Fruit fly (Drosophila melanogaster) whole organism, prepupa: ENCODE results near the gene CG6282.

Experiments
- CG32006 ChIP-seq: fragments of 200-800 bp; sonication (Bioruptor generic); optimal IDR thresholded peaks from 3 replicates; lab custom pipeline; 2017; ENCODE audit warnings: missing biosample characterization, mild to moderate bottlenecking, missing genetic modification characterization
- CG34406 ChIP-seq: fragments of 200-800 bp; sonication (Bioruptor generic); optimal IDR thresholded peaks from 3 replicates; lab custom pipeline; 2016; ENCODE audit warnings: missing biosample characterization, missing genetic modification characterization
- CG3919 ChIP-seq: fragments of 200-800 bp; sonication (Bioruptor generic); optimal IDR thresholded peaks from 3 replicates; lab custom pipeline; 2016; ENCODE audit warnings: missing biosample characterization, missing genetic modification characterization
- CG6163 ChIP-seq: fragments of 200-800 bp; sonication (Bioruptor generic); IDR thresholded peaks from 3 replicates; pipeline ENCODE4 v1.3.6; 2022; ENCODE audit warnings: missing biosample characterization, missing genetic modification characterization
- CG6276 ChIP-seq: fragments of 200-800 bp; sonication (Bioruptor generic); optimal IDR thresholded peaks from 2 replicates; lab custom pipeline; 2017; ENCODE audit warnings: missing biosample characterization, mild to moderate bottlenecking, missing genetic modification characterization
- CG6792 ChIP-seq: fragments of 200-800 bp; sonication (Bioruptor generic); optimal IDR thresholded peaks from 3 replicates; lab custom pipeline; 2016; ENCODE audit warnings: missing biosample characterization, missing genetic modification characterization
- CG7368 ChIP-seq: fragments of 200-800 bp; sonication (Bioruptor generic); optimal IDR thresholded peaks from 3 replicates; lab custom pipeline; 2016; ENCODE audit warnings: missing biosample characterization, missing genetic modification characterization
- Eip75B ChIP-seq: fragments of 200-800 bp; sonication (Bioruptor generic); optimal IDR thresholded peaks from 3 replicates; lab custom pipeline; 2016; ENCODE audit warnings: missing biosample characterization, missing genetic modification characterization
- Eip78C ChIP-seq: fragments of 200-800 bp; sonication (Bioruptor generic); peaks from one replicate; lab custom pipeline; 2016; ENCODE audit warnings: missing biosample characterization, missing genetic modification characterization
- Ets21C ChIP-seq: fragments of 200-800 bp; sonication (Bioruptor generic); optimal IDR thresholded peaks from 3 replicates; lab custom pipeline; 2016; ENCODE audit warnings: missing biosample characterization, missing genetic modification characterization
- Gug ChIP-seq: fragments of 200-800 bp; sonication (Bioruptor generic); IDR thresholded peaks from 2 replicates; pipeline ENCODE4 v1.3.6; 2022; ENCODE audit warnings: missing biosample characterization, missing genetic modification characterization
- Hr38 ChIP-seq: sonication (Bioruptor generic); optimal IDR thresholded peaks from 2 replicates; lab custom pipeline; 2016; ENCODE audit warnings: missing biosample characterization, missing genetic modification characterization
- Hr39 ChIP-seq: fragments of 200-800 bp; sonication (Bioruptor generic); optimal IDR thresholded peaks from 2 replicates; lab custom pipeline; 2016; ENCODE audit warnings: missing biosample characterization, missing genetic modification characterization
- Hr4 ChIP-seq: fragments of 200-800 bp; sonication (Bioruptor generic); optimal IDR thresholded peaks from 3 replicates; lab custom pipeline; 2016; ENCODE audit warnings: missing biosample characterization, missing genetic modification characterization
- Lpt ChIP-seq: fragments of 200-800 bp; sonication (Bioruptor generic); optimal IDR thresholded peaks from 3 replicates; lab custom pipeline; 2016; ENCODE audit warnings: missing biosample characterization, missing genetic modification characterization
- Met ChIP-seq: fragments of 200-800 bp; sonication (Bioruptor generic); optimal IDR thresholded peaks from 3 replicates; lab custom pipeline; 2016; ENCODE audit warnings: missing biosample characterization, missing genetic modification characterization
- Smox ChIP-seq: fragments of 200-800 bp; sonication (Bioruptor generic); optimal IDR thresholded peaks from 3 replicates; lab custom pipeline; 2016; ENCODE audit warnings: missing biosample characterization, missing genetic modification characterization
- Sox102F ChIP-seq: fragments of 200-800 bp; sonication (Bioruptor generic); optimal IDR thresholded peaks from 2 replicates; lab custom pipeline; 2016; ENCODE audit warnings: missing biosample characterization, mild to moderate bottlenecking, missing genetic modification characterization
- Sox14 ChIP-seq: fragments of 200-800 bp; sonication (Bioruptor generic); optimal IDR thresholded peaks from 3 replicates; lab custom pipeline; 2016; ENCODE audit warnings: missing biosample characterization, missing genetic modification characterization
- achi ChIP-seq: fragments of 200-800 bp; sonication (Bioruptor generic); optimal IDR thresholded peaks from 3 replicates; lab custom pipeline; 2016; ENCODE audit warnings: missing biosample characterization, missing genetic modification characterization
- cyc ChIP-seq: fragments of 200-800 bp; sonication (Bioruptor generic); optimal IDR thresholded peaks from 3 replicates; lab custom pipeline; 2016; ENCODE audit warnings: missing biosample characterization, missing genetic modification characterization
- dac ChIP-seq: fragments of 200-800 bp; sonication (Bioruptor generic); optimal IDR thresholded peaks from 2 replicates; lab custom pipeline; 2017; ENCODE audit warnings: missing biosample characterization, mild to moderate bottlenecking, missing genetic modification characterization
- dsx ChIP-seq: fragments of 200-800 bp; optimal IDR thresholded peaks from 3 replicates; lab custom pipeline; 2019; ENCODE audit warnings: missing biosample characterization, mild to moderate bottlenecking, missing genetic modification characterization, moderate library complexity; ENCODE audit not compliant: poor library complexity, severe bottlenecking
- eg ChIP-seq: fragments of 200-800 bp; sonication (Bioruptor generic); IDR thresholded peaks from 3 replicates; pipeline ENCODE4 v1.3.6; 2022; ENCODE audit warnings: missing biosample characterization, missing genetic modification characterization
- fd59A ChIP-seq: fragments of 200-800 bp; sonication (Bioruptor generic); optimal IDR thresholded peaks from 2 replicates; lab custom pipeline; 2017; ENCODE audit warnings: missing biosample characterization, mild to moderate bottlenecking, missing genetic modification characterization, missing genetic modification reagents
- fd85E ChIP-seq: fragments of 200-800 bp; sonication (Bioruptor generic); optimal IDR thresholded peaks from 3 replicates; lab custom pipeline; 2016; ENCODE audit warnings: missing biosample characterization, missing genetic modification characterization
- fkh ChIP-seq: fragments of 200-800 bp; sonication (Bioruptor generic); optimal IDR thresholded peaks from 3 replicates; lab custom pipeline; 2017; ENCODE audit warnings: missing biosample characterization, mild to moderate bottlenecking, missing genetic modification characterization, moderate library complexity
- ss ChIP-seq, 2 experiments: fragments of 200-800 bp; sonication (Bioruptor generic); optimal IDR thresholded peaks; 2 replicates in 1 of 2; 3 replicates in 1 of 2; lab custom pipeline; 2017 to 2018; ENCODE audit warnings: mild to moderate bottlenecking in 2 of 2, missing biosample characterization in 2 of 2, missing genetic modification characterization in 2 of 2, moderate library complexity in 1 of 2
- svp ChIP-seq: fragments of 200-800 bp; sonication (Bioruptor generic); peaks from one replicate; lab custom pipeline; 2016; ENCODE audit warnings: missing biosample characterization, missing genetic modification characterization
- topi ChIP-seq: fragments of 200-800 bp; sonication (Bioruptor generic); optimal IDR thresholded peaks from 3 replicates; lab custom pipeline; 2016; ENCODE audit warnings: missing biosample characterization, missing genetic modification characterization

Gene CG6282

dm6 chr3L:8607449-8607848, 3.0 kb downstream of the CG6282 start (continued):
- TF ChIP-seq CG7368 (GFP tag; lab: Kevin White, UChicago) (no peak), fkh (GFP tag; lab: Kevin White, UChicago) (no peak), Hr4 (GFP tag; lab: Kevin White, UChicago) (peak; percentile 28), Smox (peak; percentile 24), topi (peak; percentile 20), Sox102F (GFP tag; lab: Kevin White, UChicago) (peak; percentile 10), Lpt (no peak), Hr39 (peak; percentile 13), Eip75B (GFP tag; lab: Kevin White, UChicago) (peak; percentile 26), Ets21C (GFP tag; lab: Kevin White, UChicago) (no peak), CG34406 (GFP tag; lab: Kevin White, UChicago) (no peak), fd85E (GFP tag; lab: Kevin White, UChicago) (no peak), dac (GFP tag; lab: Kevin White, UChicago) (no peak), CG6163 (GFP tag; lab: Robert Waterston, UW) (0 out of 3 replicates have a peak, but pooled peaks have one; percentile 43), CG3919 (peak; percentile 48), Gug (0 out of 2 replicates have a peak, but pooled peaks have one; percentile 35), eg (GFP tag; lab: Robert Waterston, UW) (0 out of 3 replicates have a peak, but pooled peaks have one; percentile 23), Hr38 (GFP tag; lab: Kevin White, UChicago) (no peak), Met (GFP tag; lab: Kevin White, UChicago) (peak; percentile 14)
- TF ChIP-seq, all 60 proteins: peak for 32

- TF ChIP-seq CG6276 (GFP tag; lab: Kevin White, UChicago) = no peak
- no peak for TF ChIP-seq fd59A (GFP tag; lab: Kevin White, UChicago)
- TF ChIP-seq Eip78C (GFP tag; lab: Kevin White, UChicago) = no peak
- no peak for TF ChIP-seq CG32006 (GFP tag; lab: Kevin White, UChicago)
Observed at dm6 chr3L:8616935-8617334, 12.5 kb downstream of the CG6282 start, which contains the start of gene S-Lap1. Gene S-Lap1 (plus strand): TSS chr3L:8617235.

- TF ChIP-seq svp (peak; percentile 58), cyc (GFP tag; lab: Kevin White, UChicago) (no peak)
- TF ChIP-seq, all 60 proteins: peak for 1
Observed at dm6 chr3L:8619588-8619987, 15.1 kb downstream of the CG6282 start, which contains the start of gene S-Lap2. Gene S-Lap2 (plus strand): TSS chr3L:8619888.

- TF ChIP-seq CG6792 = no peak
Observed at dm6 chr3L:8621465-8621864, 17.0 kb downstream of the CG6282 start.

- TF ChIP-seq achi = no peak
- TF ChIP-seq ss (GFP tag; optimal IDR thresholded peaks at IDR 0.05; lab: Kevin White, UChicago) = no peak
- peak; percentile 60 for TF ChIP-seq Sox14
- TF ChIP-seq CG6276 (GFP tag; lab: Kevin White, UChicago) = no peak
Observed at dm6 chr3L:8623702-8624421, 19.4 kb downstream of the CG6282 start, which contains the start of the genes GAPsec and Zasp66. Gene GAPsec (minus strand): TSS chr3L:8623901. Gene Zasp66 (plus strand): TSS chr3L:8624371.

- TF ChIP-seq CG6276 (GFP tag; lab: Kevin White, UChicago) (no peak), dsx (GFP tag; lab: Kevin White, UChicago) (peak; percentile 86)
Observed at dm6 chr3L:8627839-8628827, 23.7 kb downstream of the CG6282 start.
